Fruit fly (Drosophila melanogaster) whole organism, embryonic: ENCODE measurements around the gene Syx13.

ENCODE experiments used
- Adf1 ChIP-seq: fragments of 200-800 bp; sonication (Bioruptor generic); IDR thresholded peaks from 2 replicates; pipeline ENCODE4 v1.3.6; 2022; ENCODE audit warnings: missing biosample characterization, missing genetic modification characterization
- Bdp1 ChIP-seq: fragments of 200-800 bp; sonication (Bioruptor generic); optimal IDR thresholded peaks from 3 replicates; lab custom pipeline; 2016; ENCODE audit warnings: missing biosample characterization, missing genetic modification characterization
- CG10654 ChIP-seq: fragments of 200-800 bp; sonication (Bioruptor generic); optimal IDR thresholded peaks from 2 replicates; lab custom pipeline; 2016; ENCODE audit warnings: missing biosample characterization, missing genetic modification characterization
- CG10959 ChIP-seq: fragments of 200-800 bp; sonication (Bioruptor generic); IDR thresholded peaks from 2 replicates; pipeline ENCODE4 v1.3.6; 2022; ENCODE audit warnings: missing biosample characterization, missing genetic modification characterization
- CG12391 ChIP-seq: fragments of 200-800 bp; sonication (Bioruptor generic); optimal IDR thresholded peaks from 3 replicates; lab custom pipeline; 2018; ENCODE audit warnings: missing biosample characterization, mild to moderate bottlenecking, missing genetic modification characterization, moderate library complexity
- CG12769 ChIP-seq: fragments of 200-800 bp; sonication (Bioruptor generic); optimal IDR thresholded peaks from 2 replicates; lab custom pipeline; 2019; ENCODE audit warnings: missing biosample characterization, mild to moderate bottlenecking, missing genetic modification characterization, moderate library complexity
- CG13287 ChIP-seq: fragments of 200-800 bp; sonication (Bioruptor generic); IDR thresholded peaks from 2 replicates; pipeline ENCODE4 v1.3.6; 2022; ENCODE audit warnings: missing biosample characterization, missing genetic modification characterization; ENCODE audit not compliant: partially characterized antibody
- CG13424 ChIP-seq: fragments of 200-800 bp; sonication (Bioruptor generic); optimal IDR thresholded peaks from 2 replicates; lab custom pipeline; 2019; ENCODE audit warnings: missing biosample characterization, mild to moderate bottlenecking, missing genetic modification characterization, moderate library complexity
- CG13894 ChIP-seq: fragments of 200-800 bp; sonication (Bioruptor generic); optimal IDR thresholded peaks from 3 replicates; lab custom pipeline; 2018; ENCODE audit warnings: missing biosample characterization, mild to moderate bottlenecking, missing genetic modification characterization, moderate library complexity
- CG1603 ChIP-seq: fragments of 200-800 bp; sonication (Bioruptor generic); optimal IDR thresholded peaks from 2 replicates; lab custom pipeline; 2019; ENCODE audit warnings: missing biosample characterization, mild to moderate bottlenecking, missing genetic modification characterization, moderate library complexity
- CG16813 ChIP-seq: fragments of 200-800 bp; sonication (Bioruptor generic); IDR thresholded peaks from 3 replicates; pipeline ENCODE4 v1.3.6; 2022; ENCODE audit warnings: missing biosample characterization, missing genetic modification characterization; ENCODE audit not compliant: partially characterized antibody
- CG2116 ChIP-seq: fragments of 200-800 bp; sonication (Bioruptor generic); optimal IDR thresholded peaks from 3 replicates; lab custom pipeline; 2018; ENCODE audit warnings: missing biosample characterization, mild to moderate bottlenecking, missing genetic modification characterization
- CG2199 ChIP-seq: fragments of 200-800 bp; sonication (Bioruptor generic); IDR thresholded peaks from 3 replicates; pipeline ENCODE4 v1.3.6; 2022; ENCODE audit warnings: missing biosample characterization, missing genetic modification characterization
- CG33557 ChIP-seq: fragments of 200-800 bp; sonication (Bioruptor generic); optimal IDR thresholded peaks from 2 replicates; lab custom pipeline; 2019; ENCODE audit warnings: missing biosample characterization, mild to moderate bottlenecking, missing genetic modification characterization, moderate library complexity
- CG34422 ChIP-seq: fragments of 200-800 bp; sonication (Bioruptor generic); IDR thresholded peaks from 3 replicates; pipeline ENCODE4 v1.3.6; 2022; ENCODE audit warnings: missing biosample characterization, missing genetic modification characterization
- CG42726 ChIP-seq: fragments of 200-800 bp; sonication (Bioruptor generic); IDR thresholded peaks from 2 replicates; pipeline ENCODE4 v1.3.6; 2022; ENCODE audit warnings: missing biosample characterization, missing genetic modification characterization; ENCODE audit not compliant: partially characterized antibody
- CG4854 ChIP-seq: fragments of 200-800 bp; sonication (Bioruptor generic); optimal IDR thresholded peaks from 2 replicates; lab custom pipeline; 2016; ENCODE audit warnings: missing biosample characterization, missing genetic modification characterization, inconsistent platforms
- CG6254 ChIP-seq: fragments of 200-800 bp; sonication (Bioruptor generic); optimal IDR thresholded peaks from 3 replicates; lab custom pipeline; 2017; ENCODE audit warnings: mild to moderate bottlenecking, missing biosample characterization, missing genetic modification reagents, missing genetic modification characterization
- CG6683 ChIP-seq: fragments of 200-800 bp; sonication (Bioruptor generic); optimal IDR thresholded peaks from 2 replicates; lab custom pipeline; 2017; ENCODE audit warnings: missing biosample characterization, mild to moderate bottlenecking, missing genetic modification characterization, missing genetic modification reagents
- CG6689 ChIP-seq: fragments of 200-800 bp; sonication (Bioruptor generic); IDR thresholded peaks from 2 replicates; pipeline ENCODE4 v1.3.6; 2022; ENCODE audit warnings: missing biosample characterization, missing genetic modification characterization
- CG6791 ChIP-seq: fragments of 200-800 bp; sonication (Bioruptor generic); IDR thresholded peaks from 3 replicates; pipeline ENCODE4 v1.3.6; 2022; ENCODE audit warnings: missing biosample characterization, missing genetic modification characterization; ENCODE audit not compliant: partially characterized antibody
- CG7963 ChIP-seq: fragments of 200-800 bp; sonication (Bioruptor generic); IDR thresholded peaks from 3 replicates; pipeline ENCODE4 v1.3.6; 2022; ENCODE audit warnings: missing biosample characterization, missing genetic modification characterization; ENCODE audit not compliant: partially characterized antibody
- CG8290 ChIP-seq, 3 experiments: fragments of 200-800 bp; sonication (Bioruptor generic); optimal IDR thresholded peaks; 2 replicates each; lab custom pipeline; 2016 to 2019; ENCODE audit warnings: missing biosample characterization in 3 of 3, missing genetic modification characterization in 3 of 3, mild to moderate bottlenecking in 2 of 3, moderate library complexity in 1 of 3
- CTCF ChIP-seq: fragments of 200-800 bp; sonication (Bioruptor generic); optimal IDR thresholded peaks from 2 replicates; lab custom pipeline; 2017; ENCODE audit warnings: missing biosample characterization, mild to moderate bottlenecking, missing genetic modification characterization, moderate library complexity
- Camta ChIP-seq: fragments of 200-800 bp; sonication (Bioruptor generic); optimal IDR thresholded peaks from 2 replicates; lab custom pipeline; 2016; ENCODE audit warnings: missing biosample characterization, missing genetic modification characterization
- D ChIP-seq, 2 experiments: fragments of 200-800 bp in 1 of 2; fragments of >200 bp in 1 of 2; sonication (Bioruptor generic) in 1 of 2; optimal IDR thresholded peaks; 2 replicates in 1 of 2; 3 replicates in 1 of 2; lab custom pipeline; 2017; ENCODE audit warnings: mild to moderate bottlenecking in 1 of 2, missing biosample characterization in 1 of 2, missing genetic modification characterization in 1 of 2, missing genetic modification reagents in 1 of 2
- Dbx ChIP-seq: fragments of 200-800 bp; sonication (Bioruptor generic); IDR thresholded peaks from 3 replicates; pipeline ENCODE4 v1.3.6; 2022; ENCODE audit warnings: missing biosample characterization, missing genetic modification characterization
- E2f2 ChIP-seq: fragments of 200-800 bp; sonication (Bioruptor generic); IDR thresholded peaks from 2 replicates; pipeline ENCODE4 v1.3.6; 2022; ENCODE audit warnings: missing biosample characterization, missing genetic modification characterization
- HLH4C ChIP-seq: fragments of 200-800 bp; sonication (Bioruptor generic); IDR thresholded peaks from 3 replicates; pipeline ENCODE4 v1.3.6; 2022; ENCODE audit warnings: missing biosample characterization, missing genetic modification characterization; ENCODE audit not compliant: partially characterized antibody
- Hand ChIP-seq: fragments of 200-800 bp; sonication (Bioruptor generic); optimal IDR thresholded peaks from 2 replicates; lab custom pipeline; 2017; ENCODE audit warnings: mild to moderate bottlenecking, missing biosample characterization, missing genetic modification reagents, missing genetic modification characterization
- HmgD ChIP-seq: fragments of 200-800 bp; sonication (Bioruptor generic); optimal IDR thresholded peaks from 3 replicates; lab custom pipeline; 2016; ENCODE audit warnings: missing biosample characterization, missing genetic modification characterization
- Mes4 ChIP-seq: fragments of 200-800 bp; sonication (Bioruptor generic); optimal IDR thresholded peaks from 2 replicates; lab custom pipeline; 2016; ENCODE audit warnings: missing biosample characterization, missing genetic modification characterization
- Scr ChIP-seq: fragments of 200-800 bp; sonication (Bioruptor generic); IDR thresholded peaks from 2 replicates; pipeline ENCODE4 v1.3.6; 2022; ENCODE audit warnings: missing biosample characterization, missing genetic modification characterization; ENCODE audit not compliant: partially characterized antibody
- Spps ChIP-seq: fragments of 200-800 bp; sonication (Bioruptor generic); optimal IDR thresholded peaks from 2 replicates; lab custom pipeline; 2018; ENCODE audit warnings: missing biosample characterization, mild to moderate bottlenecking, missing genetic modification characterization
- Stat92E ChIP-seq, 3 experiments: fragments of >200 bp in 2 of 3; fragments of 200-800 bp in 1 of 3; sonication (Bioruptor generic) in 1 of 3; optimal IDR thresholded peaks; 2 replicates each; lab custom pipeline; 2017 to 2019; ENCODE audit warnings: missing biosample characterization in 3 of 3, missing genetic modification characterization in 3 of 3, mild to moderate bottlenecking in 1 of 3, moderate library complexity in 1 of 3
- caup ChIP-seq: fragments of 200-800 bp; sonication (Bioruptor generic); optimal IDR thresholded peaks from 3 replicates; lab custom pipeline; 2017; ENCODE audit warnings: missing biosample characterization, mild to moderate bottlenecking, missing genetic modification characterization, moderate library complexity; ENCODE audit not compliant: severe bottlenecking
- crp ChIP-seq, 2 experiments: fragments of 200-800 bp; sonication (Bioruptor generic); optimal IDR thresholded peaks; 2 replicates in 1 of 2; 3 replicates in 1 of 2; lab custom pipeline; 2017; ENCODE audit warnings: missing biosample characterization in 2 of 2, missing genetic modification characterization in 2 of 2, mild to moderate bottlenecking in 1 of 2, moderate library complexity in 1 of 2
- cwo ChIP-seq: fragments of 200-800 bp; sonication (Bioruptor generic); optimal IDR thresholded peaks from 3 replicates; lab custom pipeline; 2017; ENCODE audit warnings: missing biosample characterization, missing genetic modification characterization, mild to moderate bottlenecking, moderate library complexity, missing genetic modification reagents
- ems ChIP-seq: fragments of 200-800 bp; sonication (Bioruptor generic); optimal IDR thresholded peaks from 3 replicates; lab custom pipeline; 2016; ENCODE audit warnings: missing biosample characterization, missing genetic modification characterization
- exex ChIP-seq: fragments of 200-800 bp; sonication (Bioruptor generic); optimal IDR thresholded peaks from 4 replicates; lab custom pipeline; 2018; ENCODE audit warnings: missing biosample characterization, mild to moderate bottlenecking, missing genetic modification characterization, moderate library complexity
- mirr ChIP-seq: fragments of 200-800 bp; sonication (Bioruptor generic); optimal IDR thresholded peaks from 3 replicates; lab custom pipeline; 2018; ENCODE audit warnings: missing biosample characterization, mild to moderate bottlenecking, missing genetic modification characterization
- pnt ChIP-seq: fragments of 200-800 bp; sonication (Bioruptor generic); optimal IDR thresholded peaks from 3 replicates; lab custom pipeline; 2016; ENCODE audit warnings: missing biosample characterization, missing genetic modification characterization
- rib ChIP-seq: fragments of 200-800 bp; sonication (Bioruptor generic); IDR thresholded peaks from 2 replicates; pipeline ENCODE4 v1.3.6; 2022; ENCODE audit warnings: missing biosample characterization, missing genetic modification characterization
- shn ChIP-seq: fragments of 200-800 bp; sonication (Bioruptor generic); optimal IDR thresholded peaks from 3 replicates; lab custom pipeline; 2016; ENCODE audit warnings: missing biosample characterization, missing genetic modification characterization
- sob ChIP-seq: fragments of 200-800 bp; sonication (Bioruptor generic); IDR thresholded peaks from 2 replicates; pipeline ENCODE4 v1.3.6; 2022; ENCODE audit warnings: missing biosample characterization, missing genetic modification characterization
- trem ChIP-seq: fragments of 200-800 bp; optimal IDR thresholded peaks from 3 replicates; lab custom pipeline; 2019; ENCODE audit warnings: missing biosample characterization, mild to moderate bottlenecking, missing genetic modification characterization, moderate library complexity
- twi ChIP-seq: fragments of 200-800 bp; optimal IDR thresholded peaks from 2 replicates; lab custom pipeline; 2019; ENCODE audit warnings: missing biosample characterization, mild to moderate bottlenecking, missing genetic modification characterization, moderate library complexity
- vvl ChIP-seq: fragments of 200-800 bp; sonication (Bioruptor generic); IDR thresholded peaks from 2 replicates; pipeline ENCODE4 v1.3.6; 2022; ENCODE audit warnings: missing biosample characterization, missing genetic modification characterization

The Syx13 gene

dm6 chr3L:13044335-13044814 is at the start of gene Syx13 (continued):
- TF ChIP-seq vvl (GFP tag; lab: Robert Waterston, UW): peak; percentile 46
- TF ChIP-seq CG2199 (GFP tag; lab: Robert Waterston, UW): peak; percentile 71; the same call in 1 of the 3 replicates
- no peak for TF ChIP-seq D (optimal IDR thresholded peaks at IDR 0.05; lab: Kevin White, UChicago)
- TF ChIP-seq D (GFP tag; optimal IDR thresholded peaks at IDR 0.05; lab: Kevin White, UChicago): no peak
- TF ChIP-seq CG6689 (GFP tag; lab: Robert Waterston, UW): no peak
- no peak for TF ChIP-seq CG6254 (GFP tag; lab: Kevin White, UChicago)
- TF ChIP-seq Scr (GFP tag; lab: Robert Waterston, UW): peak; percentile 77
- TF ChIP-seq Spps (tag; lab: Kevin White, UChicago): peak; percentile 5
- no peak for TF ChIP-seq CG10654
- no peak for TF ChIP-seq CG4854 (GFP tag; lab: Kevin White, UChicago)
- no peak for TF ChIP-seq CG8290 (GFP tag; optimal IDR thresholded peaks at IDR 0.05; lab: Kevin White, UChicago)
- TF ChIP-seq CG8290 (tag; optimal IDR thresholded peaks at IDR 0.05; lab: Kevin White, UChicago): peak in 1 of 2 experiments; percentile 48
- peak; percentile 72 for TF ChIP-seq CG16813
- TF ChIP-seq CG1603 (tag; lab: Kevin White, UChicago): peak; percentile 68
- peak; percentile 82 for TF ChIP-seq E2f2 (GFP tag; lab: Robert Waterston, UW)
- peak; percentile 25 for TF ChIP-seq HmgD (GFP tag; lab: Kevin White, UChicago)
- TF ChIP-seq ems (GFP tag; lab: Kevin White, UChicago): no peak
- peak; percentile 75 for TF ChIP-seq CG2116 (GFP tag; lab: Kevin White, UChicago)
- TF ChIP-seq Mes4 (GFP tag; lab: Kevin White, UChicago): no peak
- peak; percentile 75 for TF ChIP-seq trem (tag; lab: Kevin White, UChicago)
- peak; percentile 73 for TF ChIP-seq CG6791 (GFP tag; lab: Robert Waterston, UW)
- TF ChIP-seq HLH4C (GFP tag; lab: Robert Waterston, UW): peak; percentile 81
- no peak for TF ChIP-seq pnt (GFP tag; lab: Kevin White, UChicago)
- TF ChIP-seq rib (GFP tag; lab: Robert Waterston, UW): 0 out of 2 replicates have a peak, but pooled peaks have one; percentile 14
- no peak for TF ChIP-seq CG13424 (tag; lab: Kevin White, UChicago)
- peak; percentile 5 for TF ChIP-seq exex (tag; lab: Kevin White, UChicago)
- TF ChIP-seq CTCF (GFP tag; lab: Kevin White, UChicago): peak; percentile 20
- peak; percentile 79 for TF ChIP-seq CG13287 (GFP tag; lab: Robert Waterston, UW)
- TF ChIP-seq Bdp1: no peak
- peak; percentile 78 for TF ChIP-seq Adf1 (GFP tag; lab: Robert Waterston, UW)
- peak; percentile 10 for TF ChIP-seq cwo (GFP tag; lab: Kevin White, UChicago)
- peak in 1 of 3 experiments; percentile 21 for TF ChIP-seq Stat92E (GFP tag; optimal IDR thresholded peaks at IDR 0.05; lab: Kevin White, UChicago)
- TF ChIP-seq Dbx (GFP tag; lab: Robert Waterston, UW): peak; percentile 45; the same call in 1 of the 3 replicates
- TF ChIP-seq CG12391: peak; percentile 11
- TF ChIP-seq CG7963 (GFP tag; lab: Robert Waterston, UW): peak; percentile 51; the same call in 1 of the 3 replicates
- TF ChIP-seq CG33557: peak; percentile 1
- TF ChIP-seq twi: peak; percentile 60
- TF ChIP-seq Hand (GFP tag; lab: Kevin White, UChicago): no peak
- TF ChIP-seq shn: no peak
- 0 out of 2 replicates have a peak, but pooled peaks have one; percentile 51 for TF ChIP-seq sob
- peak; percentile 86 for TF ChIP-seq CG34422 (GFP tag; lab: Robert Waterston, UW)
- peak; percentile 77 for TF ChIP-seq CG42726 (GFP tag; lab: Robert Waterston, UW)
- peak in 1 of 2 experiments; percentile 77 for TF ChIP-seq crp (GFP tag; optimal IDR thresholded peaks at IDR 0.05; lab: Kevin White, UChicago)
- peak; percentile 6 for TF ChIP-seq CG12769
- peak; percentile 40 for TF ChIP-seq CG13894 (tag; lab: Kevin White, UChicago)
- TF ChIP-seq CG10959 (GFP tag; lab: Robert Waterston, UW): peak; percentile 85
- TF ChIP-seq Camta (GFP tag; lab: Kevin White, UChicago): no peak
- peak; percentile 40 for TF ChIP-seq CG6683
- TF ChIP-seq caup (GFP tag; lab: Kevin White, UChicago): peak; percentile 24
- peak; percentile 24 for TF ChIP-seq mirr (GFP tag; lab: Kevin White, UChicago)
